Fruit fly (Drosophila melanogaster): Measurements from ENCODE around the gene CG43445.
A peak's percentile ranks its signal among the peaks of the same experiment; 100 is the strongest.

The CG43445 gene

dm6 chr3R:17949362-17950121 is 38.4 kb downstream of the CG43445 start (continued):
- TF ChIP-seq CG4404 (GFP tag; IDR thresholded peaks at IDR 0.05) (peak; percentile 66), CG17612 (GFP tag; IDR thresholded peaks at IDR 0.05) (no peak; the same call in 1 of the 2 replicates), ato (GFP tag; IDR thresholded peaks at IDR 0.05; ENCODE audit: partially characterized antibody) (no peak), B-H1 (GFP tag; IDR thresholded peaks at IDR 0.05) (peak; percentile 66), CG2120 (GFP tag; optimal IDR thresholded peaks at IDR 0.05) (peak; percentile 55), vvl (GFP tag; IDR thresholded peaks at IDR 0.05) (peak; percentile 65), ash1 (GFP tag; optimal IDR thresholded peaks at IDR 0.05) (no peak), HmgD (GFP tag; optimal IDR thresholded peaks at IDR 0.05) (no peak), Tbp (GFP tag; optimal IDR thresholded peaks at IDR 0.05) (no peak), Doc2 (GFP tag; IDR thresholded peaks at IDR 0.05) (0 out of 2 replicates have a peak, but pooled peaks have one; percentile 18), Atf-2 (GFP tag; optimal IDR thresholded peaks at IDR 0.05) (no peak), CG10462 (GFP tag; optimal IDR thresholded peaks at IDR 0.05) (peak; percentile 18), exex (tag; optimal IDR thresholded peaks at IDR 0.05) (peak; percentile 51), croc (GFP tag; conservative IDR thresholded peaks at IDR 0.05) (peak; percentile 78), Lhr (GFP tag; optimal IDR thresholded peaks at IDR 0.05) (peak; percentile 37), Vsx1 (GFP tag; optimal IDR thresholded peaks at IDR 0.05) (peak; percentile 44), emc (GFP tag; optimal IDR thresholded peaks at IDR 0.05) (no peak), CG1602 (GFP tag; optimal IDR thresholded peaks at IDR 0.05) (peak; percentile 39), oc (tag; optimal IDR thresholded peaks at IDR 0.05) (no peak), sqz (GFP tag; optimal IDR thresholded peaks at IDR 0.05) (peak; percentile 28), abd-A (tag; optimal IDR thresholded peaks at IDR 0.05) (no peak), CG13296 (GFP tag; optimal IDR thresholded peaks at IDR 0.05) (peak; percentile 25), CG1024 (GFP tag; IDR thresholded peaks at IDR 0.05) (no peak), CG17912 (GFP tag; optimal IDR thresholded peaks at IDR 0.05) (no peak), disco-r (GFP tag; optimal IDR thresholded peaks at IDR 0.05) (no peak), Rfx (GFP tag; IDR thresholded peaks at IDR 0.05) (peak; percentile 41; the same call in 1 of the 2 replicates), CG16863 (GFP tag; optimal IDR thresholded peaks at IDR 0.05) (peak; percentile 39), scrt (GFP tag; optimal IDR thresholded peaks at IDR 0.05) (peak; percentile 49), gsb-n (tag; optimal IDR thresholded peaks at IDR 0.05) (peak; percentile 61), crc (GFP tag; optimal IDR thresholded peaks at IDR 0.05) (no peak), ab (GFP tag; optimal IDR thresholded peaks at IDR 0.05) (no peak), Camta (GFP tag; optimal IDR thresholded peaks at IDR 0.05) (peak; percentile 46), tap (tag; optimal IDR thresholded peaks at IDR 0.05) (peak; percentile 61), Lpt (GFP tag; optimal IDR thresholded peaks at IDR 0.05) (no peak), ase (GFP tag; IDR thresholded peaks at IDR 0.05) (peak; percentile 64; the same call in 1 of the 3 replicates), Rx (GFP tag; IDR thresholded peaks at IDR 0.05) (peak; percentile 56), CG4730 (GFP tag; IDR thresholded peaks at IDR 0.05) (peak; percentile 58), HLH3B (GFP tag; IDR thresholded peaks at IDR 0.05) (peak; percentile 68), Fer2 (tag; optimal IDR thresholded peaks at IDR 0.05) (no peak), zfh1 (GFP tag; IDR thresholded peaks at IDR 0.05) (peak; percentile 78), CG11085 (GFP tag; IDR thresholded peaks at IDR 0.05) (peak; percentile 55; the same call in 1 of the 2 replicates), tio (GFP tag; optimal IDR thresholded peaks at IDR 0.05) (peak; percentile 67), ap (GFP tag; IDR thresholded peaks at IDR 0.05) (peak; percentile 50), CG14710 (tag; optimal IDR thresholded peaks at IDR 0.05) (peak; percentile 77), lab (GFP tag; optimal IDR thresholded peaks at IDR 0.05) (peak; percentile 91), Doc3 (GFP tag; IDR thresholded peaks at IDR 0.05; ENCODE audit: partially characterized antibody) (no peak), hkb (optimal IDR thresholded peaks at IDR 0.05) (no peak), hkb (GFP tag; IDR thresholded peaks at IDR 0.05) (peak; percentile 71), CG6272 (GFP tag; IDR thresholded peaks at IDR 0.05) (peak; percentile 67), inv (GFP tag; IDR thresholded peaks at IDR 0.05; ENCODE audit: partially characterized antibody) (no peak)

All from whole organism, embryonic.